Worm (Caenorhabditis elegans): ENCODE measurements around the gene clec-3.

Gene clec-3

ce11 chrII:2979061-2979460, 40.6 kb downstream of the clec-3 start:
- TF ChIP-seq grh-1 (GFP tag; IDR thresholded peaks at IDR 0.05), result no peak
- no peak for TF ChIP-seq unc-130 (tag; optimal IDR thresholded peaks at IDR 0.05)
- TF ChIP-seq dsc-1 (tag; optimal IDR thresholded peaks at IDR 0.05), result no peak
- TF ChIP-seq swsn-7 (tag; optimal IDR thresholded peaks at IDR 0.05), result no peak
- TF ChIP-seq nhr-20 (tag; optimal IDR thresholded peaks at IDR 0.05), result no peak
- no peak for TF ChIP-seq sox-4 (tag; optimal IDR thresholded peaks at IDR 0.05)
- TF ChIP-seq dpl-1 (GFP tag; optimal IDR thresholded peaks at IDR 0.05), result no peak
- TF ChIP-seq tlp-1 (tag; optimal IDR thresholded peaks at IDR 0.05), result no peak
- no peak for TF ChIP-seq ceh-82 (tag; optimal IDR thresholded peaks at IDR 0.05)
- no peak for TF ChIP-seq ceh-63 (GFP tag; optimal IDR thresholded peaks at IDR 0.05)
- no peak for TF ChIP-seq ets-5 (GFP tag; IDR thresholded peaks at IDR 0.05)
- TF ChIP-seq jun-1 (tag; optimal IDR thresholded peaks at IDR 0.05), result no peak
- no peak for TF ChIP-seq snu-23 (GFP tag; optimal IDR thresholded peaks at IDR 0.05)
- TF ChIP-seq sptf-1 (tag; optimal IDR thresholded peaks at IDR 0.05), result no peak

- TF ChIP-seq lin-35 (GFP tag; optimal IDR thresholded peaks at IDR 0.05) (peak in 1 of 2 experiments; percentile 45), nhr-11 (tag; optimal IDR thresholded peaks at IDR 0.05) (no peak), snu-23 (GFP tag; optimal IDR thresholded peaks at IDR 0.05) (peak; percentile 6), grh-1 (GFP tag; IDR thresholded peaks at IDR 0.05) (peak; percentile 68), nhr-12 (tag; optimal IDR thresholded peaks at IDR 0.05) (no peak), alr-1 (tag; optimal IDR thresholded peaks at IDR 0.05; ENCODE audit: borderline replicate concordance) (no peak), nhr-85 (tag) (peak; percentile 88), dpl-1 (GFP tag; optimal IDR thresholded peaks at IDR 0.05) (peak in 1 of 3 experiments; percentile 21), elt-2 (tag; optimal IDR thresholded peaks at IDR 0.05) (no peak), blmp-1 (tag; optimal IDR thresholded peaks at IDR 0.05) (peak; percentile 89), unc-62 (GFP tag; optimal IDR thresholded peaks at IDR 0.05) (no peak), efl-1 (optimal IDR thresholded peaks at IDR 0.05) (peak in 1 of 2 experiments; percentile 7), efl-1 (GFP tag; optimal IDR thresholded peaks at IDR 0.05 in 1 of 2) (no peak), egl-27 (tag; optimal IDR thresholded peaks at IDR 0.05) (no peak), swsn-7 (tag; optimal IDR thresholded peaks at IDR 0.05) (no peak), lsy-2 (tag; optimal IDR thresholded peaks at IDR 0.05) (peak in 1 of 2 experiments; percentile 3), lin-14 (GFP tag; optimal IDR thresholded peaks at IDR 0.05) (peak; percentile 29), Y116A8C.19 (tag; optimal IDR thresholded peaks at IDR 0.05; ENCODE audit: borderline replicate concordance) (no peak)
Measured at ce11 chrII:2977652-2978051, 42.1 kb downstream of the clec-3 start.

- TF ChIP-seq tbx-2 (tag; optimal IDR thresholded peaks at IDR 0.05) (peak; percentile 20), hlh-4 (tag; optimal IDR thresholded peaks at IDR 0.05) (no peak), mef-2 (tag; optimal IDR thresholded peaks at IDR 0.05) (no peak), F16B12.6 (tag; optimal IDR thresholded peaks at IDR 0.05) (no peak), nhr-47 (tag; optimal IDR thresholded peaks at IDR 0.05) (peak; percentile 36), nhr-90 (tag; optimal IDR thresholded peaks at IDR 0.05; ENCODE audit: poor library complexity) (no peak), fkh-8 (tag; optimal IDR thresholded peaks at IDR 0.05) (peak; percentile 60), snu-23 (GFP tag; optimal IDR thresholded peaks at IDR 0.05) (peak; percentile 23), nhr-77 (tag; optimal IDR thresholded peaks at IDR 0.05) (no peak), efl-1 (optimal IDR thresholded peaks at IDR 0.05) (peak in 1 of 2 experiments; percentile 10), efl-1 (GFP tag; optimal IDR thresholded peaks at IDR 0.05 in 1 of 2) (peak in 1 of 2 experiments; percentile 54), lin-14 (GFP tag; optimal IDR thresholded peaks at IDR 0.05) (peak; percentile 79), unc-86 (tag; optimal IDR thresholded peaks at IDR 0.05) (peak; percentile 32), ceh-82 (tag; optimal IDR thresholded peaks at IDR 0.05) (peak in 1 of 3 experiments; percentile 48), ztf-4 (tag; optimal IDR thresholded peaks at IDR 0.05) (no peak), lsy-2 (tag; optimal IDR thresholded peaks at IDR 0.05) (peak in 1 of 2 experiments; percentile 42), isw-1 (GFP tag; IDR thresholded peaks at IDR 0.05) (peak; percentile 23; the same call in 1 of the 2 replicates), egl-13 (tag; optimal IDR thresholded peaks at IDR 0.05) (peak; percentile 38), swsn-7 (tag; optimal IDR thresholded peaks at IDR 0.05) (peak; percentile 9), ceh-63 (GFP tag; optimal IDR thresholded peaks at IDR 0.05) (no peak), nhr-71 (tag; optimal IDR thresholded peaks at IDR 0.05) (peak; percentile 41), xbp-1 (tag; optimal IDR thresholded peaks at IDR 0.05) (peak; percentile 12), unc-130 (tag; optimal IDR thresholded peaks at IDR 0.05) (no peak)
Measured at ce11 chrII:2976597-2976996, 43.1 kb downstream of the clec-3 start, which contains the start of gene nhr-88. nhr-88 (plus strand) TSS chrII:2976639.

Measured in whole organism, L1 larva.